Fruit fly (Drosophila melanogaster): ENCODE measurements around the gene Ppcs.

Ppcs gene

DNA sequence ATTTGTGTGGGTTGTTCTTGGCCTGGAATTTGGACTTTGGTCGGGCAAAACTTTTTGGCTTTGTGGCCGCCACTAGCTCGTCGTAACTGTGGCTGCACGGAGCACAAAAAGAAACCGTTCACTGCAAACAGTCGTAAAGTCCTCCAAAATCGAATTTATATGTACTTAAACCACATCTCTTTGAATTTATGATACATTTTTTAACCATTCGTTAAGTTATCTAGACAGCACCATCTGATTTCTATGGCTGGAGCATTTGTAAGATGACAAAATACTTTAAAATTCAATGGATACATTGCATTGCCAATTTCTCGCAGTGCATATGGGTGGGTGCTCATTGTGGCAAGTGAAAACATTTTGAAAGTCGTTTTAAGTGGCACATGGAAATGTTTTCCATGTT is 43.6 kb downstream of the Ppcs start:
- TF ChIP-seq gl (tag; optimal IDR thresholded peaks at IDR 0.05), result peak; percentile 24
- TF ChIP-seq CG4496 (GFP tag; IDR thresholded peaks at IDR 0.05), result peak; percentile 74; the same call in 2 of the 3 replicates
- TF ChIP-seq CG15710 (tag; optimal IDR thresholded peaks at IDR 0.05), result peak; percentile 22
- TF ChIP-seq CG32121 (GFP tag; IDR thresholded peaks at IDR 0.05), result peak; percentile 81
- TF ChIP-seq CG14655 (GFP tag; optimal IDR thresholded peaks at IDR 0.05), result peak; percentile 79
- peak; percentile 52; the same call in 1 of the 2 replicates for TF ChIP-seq CG12605 (GFP tag; IDR thresholded peaks at IDR 0.05)
- TF ChIP-seq fd96Ca (GFP tag; IDR thresholded peaks at IDR 0.05), result peak; percentile 66
- peak; percentile 33; the same call in 1 of the 2 replicates for TF ChIP-seq rn (GFP tag; IDR thresholded peaks at IDR 0.05)
- peak; percentile 72 for TF ChIP-seq Pif1A (GFP tag; optimal IDR thresholded peaks at IDR 0.05)
- TF ChIP-seq CG8301 (tag; optimal IDR thresholded peaks at IDR 0.05), result peak; percentile 76
- peak; percentile 8 for TF ChIP-seq CG9948 (tag; optimal IDR thresholded peaks at IDR 0.05)
- TF ChIP-seq EcR (GFP tag; optimal IDR thresholded peaks at IDR 0.05), result no peak
- TF ChIP-seq D1 (tag; optimal IDR thresholded peaks at IDR 0.05), result no peak
- TF ChIP-seq CG17806 (tag; optimal IDR thresholded peaks at IDR 0.05), result peak; percentile 40
- peak; percentile 10 for TF ChIP-seq CG34367 (tag; optimal IDR thresholded peaks at IDR 0.05)
- peak; percentile 36 for TF ChIP-seq CG8159 (tag; optimal IDR thresholded peaks at IDR 0.05)
- peak; percentile 51 for TF ChIP-seq Pif1B (GFP tag; optimal IDR thresholded peaks at IDR 0.05)
- TF ChIP-seq CG10348 (GFP tag; IDR thresholded peaks at IDR 0.05), result no peak
- TF ChIP-seq Ets98B (GFP tag; IDR thresholded peaks at IDR 0.05), result peak; percentile 79
- TF ChIP-seq CG13204 (GFP tag; optimal IDR thresholded peaks at IDR 0.05), result no peak
- no peak for TF ChIP-seq Snoo (tag; optimal IDR thresholded peaks at IDR 0.05)

DNA sequence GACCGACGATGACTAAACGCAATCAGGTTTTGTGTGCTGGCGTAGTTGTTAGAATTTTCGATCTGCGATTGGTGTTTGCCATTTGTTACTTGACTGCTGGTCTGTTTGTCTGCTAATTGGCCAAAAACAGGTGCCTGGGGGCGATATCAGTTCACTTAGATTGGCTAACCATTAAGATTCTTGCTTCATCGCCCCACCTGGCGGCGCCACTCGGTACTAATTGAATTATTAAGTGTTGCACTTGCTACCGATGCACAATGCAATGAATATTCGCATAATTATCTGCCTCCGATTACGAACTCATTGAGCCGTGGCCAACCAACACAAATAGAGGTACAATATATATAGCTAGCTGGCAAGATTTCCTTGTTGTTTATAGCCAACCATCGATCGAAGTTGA is 44.5 kb downstream of the Ppcs start:
- TF ChIP-seq CG4496 (GFP tag; IDR thresholded peaks at IDR 0.05), result no peak
- no peak for TF ChIP-seq rn (GFP tag; IDR thresholded peaks at IDR 0.05)

DNA sequence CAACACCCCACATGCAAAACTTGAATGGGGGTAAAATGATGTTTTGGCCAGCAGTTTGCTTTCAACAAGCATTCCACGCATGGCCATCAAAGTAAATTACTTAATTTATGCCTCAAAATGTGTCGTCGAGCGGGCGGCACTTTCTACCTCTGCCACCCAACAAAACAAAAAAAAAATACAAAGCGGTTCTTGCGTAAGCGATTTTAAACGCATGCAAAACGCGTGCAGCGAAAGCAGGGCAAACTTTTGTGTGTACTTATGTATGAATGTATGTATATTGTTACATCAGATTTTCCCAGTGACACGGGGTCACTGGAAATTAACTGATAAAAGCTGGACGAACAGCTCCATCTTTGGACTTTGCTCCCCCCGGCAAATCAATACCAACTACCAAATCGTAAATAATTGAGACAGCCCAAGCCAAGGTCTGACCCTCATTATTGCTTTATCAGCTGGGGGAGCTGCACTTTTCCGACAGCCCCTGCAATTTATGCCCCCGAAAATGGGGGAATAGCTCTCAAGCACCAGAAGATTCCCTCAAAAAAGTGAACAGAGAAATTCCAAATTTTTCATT is 46.4 kb downstream of the Ppcs start:
- TF ChIP-seq fd96Ca (GFP tag; IDR thresholded peaks at IDR 0.05), result no peak
- TF ChIP-seq CG34367 (tag; optimal IDR thresholded peaks at IDR 0.05), result no peak
- TF ChIP-seq CG9948 (tag; optimal IDR thresholded peaks at IDR 0.05), result no peak
- TF ChIP-seq Pif1B (GFP tag; optimal IDR thresholded peaks at IDR 0.05), result no peak
- no peak for TF ChIP-seq CG17806 (tag; optimal IDR thresholded peaks at IDR 0.05)
- no peak for TF ChIP-seq rn (GFP tag; IDR thresholded peaks at IDR 0.05)
- TF ChIP-seq CG14655 (GFP tag; optimal IDR thresholded peaks at IDR 0.05), result no peak
- no peak for TF ChIP-seq CG15710 (tag; optimal IDR thresholded peaks at IDR 0.05)
- no peak for TF ChIP-seq EcR (GFP tag; optimal IDR thresholded peaks at IDR 0.05)
- TF ChIP-seq D1 (tag; optimal IDR thresholded peaks at IDR 0.05), result no peak
- no peak for TF ChIP-seq gl (tag; optimal IDR thresholded peaks at IDR 0.05)
- TF ChIP-seq CG10348 (GFP tag; IDR thresholded peaks at IDR 0.05), result no peak
- TF ChIP-seq CG8301 (tag; optimal IDR thresholded peaks at IDR 0.05), result no peak
- no peak for TF ChIP-seq CG8159 (tag; optimal IDR thresholded peaks at IDR 0.05)

DNA sequence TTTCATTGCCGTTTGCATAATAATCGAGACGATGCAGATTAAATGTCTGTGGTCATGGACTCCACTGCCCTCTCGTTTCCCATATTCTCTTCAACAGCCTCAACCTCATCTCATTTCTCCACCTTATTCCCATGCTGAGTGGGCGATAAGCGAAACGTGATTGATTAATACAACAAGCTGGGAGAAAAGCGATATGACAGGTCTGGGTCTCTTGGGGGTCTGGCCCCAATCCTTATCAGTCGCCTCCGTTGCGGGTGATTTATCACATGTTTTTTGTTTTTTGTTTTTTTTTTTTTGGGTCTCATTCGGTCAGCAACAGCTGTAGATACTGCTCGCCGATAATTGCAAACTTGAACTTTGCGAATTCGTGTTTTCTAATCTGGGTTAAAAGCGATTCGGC is 47.6 kb downstream of the Ppcs start:
- TF ChIP-seq CG17806 (tag; optimal IDR thresholded peaks at IDR 0.05), result no peak
- no peak for TF ChIP-seq Pif1B (GFP tag; optimal IDR thresholded peaks at IDR 0.05)
- TF ChIP-seq CG8301 (tag; optimal IDR thresholded peaks at IDR 0.05), result no peak
- TF ChIP-seq Ets98B (GFP tag; IDR thresholded peaks at IDR 0.05), result no peak
- TF ChIP-seq gl (tag; optimal IDR thresholded peaks at IDR 0.05), result no peak
- TF ChIP-seq CG9948 (tag; optimal IDR thresholded peaks at IDR 0.05), result no peak
- TF ChIP-seq CG14655 (GFP tag; optimal IDR thresholded peaks at IDR 0.05), result no peak
- TF ChIP-seq CG13204 (GFP tag; optimal IDR thresholded peaks at IDR 0.05), result no peak
- TF ChIP-seq D1 (tag; optimal IDR thresholded peaks at IDR 0.05), result no peak
- TF ChIP-seq CG8159 (tag; optimal IDR thresholded peaks at IDR 0.05), result no peak
- no peak for TF ChIP-seq CG32121 (GFP tag; IDR thresholded peaks at IDR 0.05)
- TF ChIP-seq CG4496 (GFP tag; IDR thresholded peaks at IDR 0.05), result no peak
- TF ChIP-seq CG12605 (GFP tag; IDR thresholded peaks at IDR 0.05), result no peak
- no peak for TF ChIP-seq Snoo (tag; optimal IDR thresholded peaks at IDR 0.05)
- no peak for TF ChIP-seq EcR (GFP tag; optimal IDR thresholded peaks at IDR 0.05)

DNA sequence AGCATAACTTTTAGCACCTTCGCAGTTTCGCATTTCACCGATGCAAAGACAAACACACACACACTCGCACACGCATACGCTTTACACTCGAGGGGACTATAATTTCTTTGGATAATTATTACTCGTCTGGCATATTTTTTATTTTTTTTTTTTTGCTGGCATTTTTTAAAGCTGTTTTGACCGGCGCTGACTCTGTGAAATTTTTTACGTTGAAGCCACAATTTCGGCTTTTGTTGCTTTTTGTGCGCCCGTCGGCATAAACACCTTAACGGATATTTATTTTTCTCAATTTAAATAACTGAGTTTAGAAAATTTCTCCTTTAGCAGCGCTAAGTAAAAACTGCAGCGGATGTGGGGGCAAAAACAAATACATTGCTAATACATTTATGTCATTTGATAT is 49.4 kb downstream of the Ppcs start:
- TF ChIP-seq CG8159 (tag; optimal IDR thresholded peaks at IDR 0.05) (no peak), Snoo (tag; optimal IDR thresholded peaks at IDR 0.05) (no peak), CG17806 (tag; optimal IDR thresholded peaks at IDR 0.05) (no peak), CG4496 (GFP tag; IDR thresholded peaks at IDR 0.05) (no peak), CG13204 (GFP tag; optimal IDR thresholded peaks at IDR 0.05) (no peak), Pif1B (GFP tag; optimal IDR thresholded peaks at IDR 0.05) (no peak), EcR (GFP tag; optimal IDR thresholded peaks at IDR 0.05) (no peak), CG9948 (tag; optimal IDR thresholded peaks at IDR 0.05) (no peak), fd96Ca (GFP tag; IDR thresholded peaks at IDR 0.05) (no peak), CG12605 (GFP tag; IDR thresholded peaks at IDR 0.05) (no peak), Ets98B (GFP tag; IDR thresholded peaks at IDR 0.05) (no peak), CG32121 (GFP tag; IDR thresholded peaks at IDR 0.05) (no peak), CG14655 (GFP tag; optimal IDR thresholded peaks at IDR 0.05) (no peak), rn (GFP tag; IDR thresholded peaks at IDR 0.05) (no peak), Pif1A (GFP tag; optimal IDR thresholded peaks at IDR 0.05) (no peak), D1 (tag; optimal IDR thresholded peaks at IDR 0.05) (no peak)

DNA sequence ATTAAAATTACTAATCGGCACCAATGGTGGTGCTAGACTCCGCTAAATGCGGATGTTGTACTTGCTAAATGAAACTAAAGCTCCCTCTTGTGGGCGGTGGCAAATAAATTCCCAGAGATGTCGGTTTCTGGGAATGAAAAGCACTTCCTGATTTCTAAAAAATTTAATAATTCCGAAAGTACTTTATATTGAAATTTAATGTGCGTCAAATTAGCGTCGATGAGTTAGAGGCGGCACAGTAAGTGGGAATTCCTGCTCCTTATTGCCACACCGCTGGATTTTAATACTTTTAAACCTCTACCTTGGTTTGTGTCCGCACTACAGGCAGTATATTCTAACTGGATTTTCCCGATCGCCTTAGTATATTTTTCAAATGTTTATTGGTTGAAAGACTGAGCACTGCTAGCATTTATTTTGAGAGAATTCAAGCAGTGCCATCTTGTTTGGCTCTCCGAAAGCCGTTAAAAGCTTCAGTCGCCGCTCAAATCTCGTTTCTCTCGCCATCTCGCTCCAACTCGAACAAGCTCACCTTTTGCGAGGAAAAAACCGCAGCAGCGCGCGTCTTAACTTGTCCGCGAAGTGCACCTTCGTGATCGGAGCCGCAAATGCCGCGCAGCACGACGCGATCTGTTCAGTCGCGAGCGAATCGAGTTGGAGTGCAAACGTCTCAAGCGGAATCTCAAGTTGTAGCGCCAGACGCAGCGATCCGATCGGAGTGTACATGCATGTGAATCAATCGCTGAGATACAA is 51.2 kb downstream of the Ppcs start, which contains the start of gene CG6040:
TSS of gene CG6040 (plus strand) at position 663 of the 750 bp plus-strand sequence.
- peak; percentile 49 for TF ChIP-seq CG13204 (GFP tag; optimal IDR thresholded peaks at IDR 0.05)
- peak; percentile 61; the same call in 1 of the 2 replicates for TF ChIP-seq CG12605 (GFP tag; IDR thresholded peaks at IDR 0.05)
- TF ChIP-seq Ets98B (GFP tag; IDR thresholded peaks at IDR 0.05), result peak; percentile 59; the same call in 1 of the 2 replicates
- no peak for TF ChIP-seq CG17806 (tag; optimal IDR thresholded peaks at IDR 0.05)
- no peak for TF ChIP-seq CG15710 (tag; optimal IDR thresholded peaks at IDR 0.05)
- no peak for TF ChIP-seq CG34367 (tag; optimal IDR thresholded peaks at IDR 0.05)
- TF ChIP-seq gl (tag; optimal IDR thresholded peaks at IDR 0.05), result no peak
- peak; percentile 65; the same call in 2 of the 3 replicates for TF ChIP-seq fd96Ca (GFP tag; IDR thresholded peaks at IDR 0.05)
- TF ChIP-seq rn (GFP tag; IDR thresholded peaks at IDR 0.05), result no peak
- peak; percentile 73 for TF ChIP-seq CG4496 (GFP tag; IDR thresholded peaks at IDR 0.05)
- TF ChIP-seq CG8159 (tag; optimal IDR thresholded peaks at IDR 0.05), result peak; percentile 11
- TF ChIP-seq CG32121 (GFP tag; IDR thresholded peaks at IDR 0.05), result peak; percentile 42; the same call in 1 of the 2 replicates
- no peak for TF ChIP-seq Pif1A (GFP tag; optimal IDR thresholded peaks at IDR 0.05)
- no peak for TF ChIP-seq Snoo (tag; optimal IDR thresholded peaks at IDR 0.05)
- peak; percentile 51 for TF ChIP-seq EcR (GFP tag; optimal IDR thresholded peaks at IDR 0.05)
